Worm (Caenorhabditis elegans): ENCODE data around the gene oac-42.

DNA sequence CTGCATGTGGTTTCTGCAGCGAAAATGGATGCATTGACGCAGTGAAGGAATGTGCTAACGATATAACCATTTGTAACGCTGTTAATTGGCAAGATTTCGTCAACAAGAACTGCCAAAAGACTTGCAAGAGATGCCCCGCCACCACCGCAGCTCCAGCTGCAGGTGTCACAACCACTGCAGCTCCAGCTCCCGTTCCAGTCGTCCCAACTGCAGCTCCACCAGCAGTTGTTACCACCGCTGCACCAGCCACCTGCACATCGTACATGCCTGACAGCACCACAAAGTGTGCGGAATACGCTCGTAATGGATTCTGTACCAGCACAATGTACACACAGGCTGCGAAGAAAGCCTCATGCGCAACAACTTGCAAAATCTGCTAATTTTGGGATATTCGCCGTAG, 28.1 kb upstream of the oac-42 start:
- no peak for TF ChIP-seq egl-27 (tag; optimal IDR thresholded peaks at IDR 0.05)
- no peak for TF ChIP-seq Y105C5A.15 (GFP tag; IDR thresholded peaks at IDR 0.05)
